Fruit fly (Drosophila melanogaster) whole organism, embryonic: ENCODE measurements around the gene fwe.

Experiments
- Abd-B ChIP-seq: fragments of 200-800 bp; sonication (Bioruptor generic); optimal IDR thresholded peaks from 2 replicates; lab custom pipeline; 2018; ENCODE audit warnings: missing biosample characterization, mild to moderate bottlenecking, missing genetic modification characterization, moderate library complexity
- Ada2b ChIP-seq: fragments of 200-800 bp; sonication (Bioruptor generic); IDR thresholded peaks from 2 replicates; pipeline ENCODE4 v1.3.6; 2022; ENCODE audit warnings: missing biosample characterization, missing genetic modification characterization
- Antp ChIP-seq: fragments of 200-800 bp; sonication (Bioruptor generic); optimal IDR thresholded peaks from 3 replicates; lab custom pipeline; 2016; ENCODE audit warnings: missing biosample characterization, missing genetic modification characterization
- Bteb2 ChIP-seq: fragments of 200-800 bp; sonication (Bioruptor generic); optimal IDR thresholded peaks from 2 replicates; lab custom pipeline; 2016; ENCODE audit warnings: missing biosample characterization, missing genetic modification characterization
- CG10209 ChIP-seq: fragments of 200-800 bp; sonication (Bioruptor generic); optimal IDR thresholded peaks from 3 replicates; lab custom pipeline; 2017; ENCODE audit warnings: missing biosample characterization, mild to moderate bottlenecking, missing genetic modification characterization, missing genetic modification reagents
- CG10267 ChIP-seq: fragments of 200-800 bp; sonication (Bioruptor generic); optimal IDR thresholded peaks from 2 replicates; lab custom pipeline; 2018; ENCODE audit warnings: missing biosample characterization, mild to moderate bottlenecking, missing genetic modification characterization, moderate library complexity
- CG10979 ChIP-seq: fragments of 200-800 bp; sonication (Bioruptor generic); optimal IDR thresholded peaks from 2 replicates; lab custom pipeline; 2018; ENCODE audit warnings: missing biosample characterization, mild to moderate bottlenecking, missing genetic modification characterization, moderate library complexity
- CG11504 ChIP-seq: fragments of 200-800 bp; sonication (Bioruptor generic); optimal IDR thresholded peaks from 3 replicates; lab custom pipeline; 2019; ENCODE audit warnings: missing biosample characterization, mild to moderate bottlenecking, missing genetic modification characterization, moderate library complexity
- CG12391 ChIP-seq: fragments of 200-800 bp; sonication (Bioruptor generic); optimal IDR thresholded peaks from 3 replicates; lab custom pipeline; 2018; ENCODE audit warnings: missing biosample characterization, mild to moderate bottlenecking, missing genetic modification characterization, moderate library complexity
- CG13123 ChIP-seq: fragments of 200-800 bp; sonication (Bioruptor generic); optimal IDR thresholded peaks from 2 replicates; lab custom pipeline; 2016; ENCODE audit warnings: missing biosample characterization, missing genetic modification characterization
- CG13296 ChIP-seq: fragments of 200-800 bp; sonication (Bioruptor generic); optimal IDR thresholded peaks from 3 replicates; lab custom pipeline; 2018; ENCODE audit warnings: missing biosample characterization, mild to moderate bottlenecking, missing genetic modification characterization
- CG14710 ChIP-seq: fragments of 200-800 bp; sonication (Bioruptor generic); optimal IDR thresholded peaks from 3 replicates; lab custom pipeline; 2019; ENCODE audit warnings: missing biosample characterization, mild to moderate bottlenecking, missing genetic modification characterization, moderate library complexity
- CG15696 ChIP-seq: fragments of 200-800 bp; sonication (Bioruptor generic); optimal IDR thresholded peaks from 2 replicates; lab custom pipeline; 2019; ENCODE audit warnings: missing biosample characterization, mild to moderate bottlenecking, missing genetic modification characterization, moderate library complexity
- CG17361 ChIP-seq: fragments of 200-800 bp; sonication (Bioruptor generic); IDR thresholded peaks from 3 replicates; pipeline ENCODE4 v1.3.6; 2022; ENCODE audit warnings: missing biosample characterization, missing genetic modification characterization
- CG18262 ChIP-seq: fragments of 200-800 bp; optimal IDR thresholded peaks from 3 replicates; lab custom pipeline; 2019; ENCODE audit warnings: missing biosample characterization, mild to moderate bottlenecking, missing genetic modification characterization, moderate library complexity
- CG2712 ChIP-seq: fragments of 200-800 bp; optimal IDR thresholded peaks from 3 replicates; lab custom pipeline; 2019; ENCODE audit warnings: missing biosample characterization, mild to moderate bottlenecking, missing genetic modification characterization, moderate library complexity
- CG31441 ChIP-seq: fragments of 200-800 bp; sonication (Bioruptor generic); IDR thresholded peaks from 2 replicates; pipeline ENCODE4 v1.3.6; 2022; ENCODE audit warnings: missing biosample characterization, missing genetic modification characterization
- CG4820 ChIP-seq: fragments of 200-800 bp; sonication (Bioruptor generic); optimal IDR thresholded peaks from 3 replicates; lab custom pipeline; 2016; ENCODE audit warnings: missing biosample characterization, missing genetic modification characterization
- CG6854 ChIP-seq: fragments of 200-800 bp; sonication (Bioruptor generic); optimal IDR thresholded peaks from 3 replicates; lab custom pipeline; 2017; ENCODE audit warnings: missing biosample characterization, mild to moderate bottlenecking, missing genetic modification characterization
- CG7556 ChIP-seq: fragments of 200-800 bp; sonication (Bioruptor generic); optimal IDR thresholded peaks from 2 replicates; lab custom pipeline; 2017; ENCODE audit warnings: missing biosample characterization, mild to moderate bottlenecking, missing genetic modification characterization
- CG7839 ChIP-seq: fragments of 200-800 bp; sonication (Bioruptor generic); optimal IDR thresholded peaks from 3 replicates; lab custom pipeline; 2018; ENCODE audit warnings: missing biosample characterization, mild to moderate bottlenecking, missing genetic modification characterization, moderate library complexity
- CG8924 ChIP-seq: fragments of 200-800 bp; optimal IDR thresholded peaks from 3 replicates; lab custom pipeline; 2019; ENCODE audit warnings: missing biosample characterization, mild to moderate bottlenecking, missing genetic modification characterization, moderate library complexity
- CG9727 ChIP-seq: fragments of 200-800 bp; sonication (Bioruptor generic); optimal IDR thresholded peaks from 3 replicates; lab custom pipeline; 2017; ENCODE audit warnings: missing biosample characterization, mild to moderate bottlenecking, missing genetic modification characterization
- CoRest ChIP-seq: fragments of 200-800 bp; sonication (Bioruptor generic); optimal IDR thresholded peaks from 3 replicates; lab custom pipeline; 2018; ENCODE audit warnings: missing biosample characterization, mild to moderate bottlenecking, missing genetic modification characterization, moderate library complexity
- Neu2 ChIP-seq: fragments of 200-800 bp; sonication (Bioruptor generic); optimal IDR thresholded peaks from 3 replicates; lab custom pipeline; 2016; ENCODE audit warnings: missing biosample characterization, missing genetic modification characterization, borderline replicate concordance
- Sox100B ChIP-seq: fragments of 200-800 bp; sonication (Bioruptor generic); optimal IDR thresholded peaks from 3 replicates; lab custom pipeline; 2018; ENCODE audit warnings: missing biosample characterization, mild to moderate bottlenecking, missing genetic modification characterization
- Ssrp ChIP-seq: fragments of 200-800 bp; sonication (Bioruptor generic); optimal IDR thresholded peaks from 2 replicates; lab custom pipeline; 2018; ENCODE audit warnings: missing biosample characterization, mild to moderate bottlenecking, missing genetic modification characterization, moderate library complexity
- bcd ChIP-seq: fragments of 200-800 bp; sonication (Bioruptor generic); optimal IDR thresholded peaks from 2 replicates; lab custom pipeline; 2017; ENCODE audit warnings: missing biosample characterization, mild to moderate bottlenecking, missing genetic modification characterization
- dmrt11E ChIP-seq: fragments of 200-800 bp; sonication (Bioruptor generic); optimal IDR thresholded peaks from 3 replicates; lab custom pipeline; 2018; ENCODE audit warnings: missing biosample characterization, mild to moderate bottlenecking, missing genetic modification characterization, moderate library complexity
- esg ChIP-seq: fragments of 200-800 bp; sonication (Bioruptor generic); conservative IDR thresholded peaks from 2 replicates; pipeline ENCODE4 v1.3.6; 2022; ENCODE audit warnings: missing biosample characterization, missing genetic modification characterization
- gcm ChIP-seq: fragments of 200-800 bp; sonication (Bioruptor generic); optimal IDR thresholded peaks from 2 replicates; lab custom pipeline; 2019; ENCODE audit warnings: missing biosample characterization, mild to moderate bottlenecking, missing genetic modification characterization, moderate library complexity
- gem ChIP-seq: fragments of 200-800 bp; sonication (Bioruptor generic); optimal IDR thresholded peaks from 2 replicates; lab custom pipeline; 2019; ENCODE audit warnings: missing biosample characterization, mild to moderate bottlenecking, missing genetic modification characterization, moderate library complexity
- grau ChIP-seq: fragments of 200-800 bp; optimal IDR thresholded peaks from 3 replicates; lab custom pipeline; 2019; ENCODE audit warnings: missing biosample characterization, mild to moderate bottlenecking, missing genetic modification characterization, moderate library complexity
- lola ChIP-seq, 3 experiments: fragments of >200 bp in 2 of 3; fragments of 200-800 bp in 1 of 3; sonication (Bioruptor generic) in 1 of 3; optimal IDR thresholded peaks; 2 replicates each; lab custom pipeline; 2017 to 2019; ENCODE audit warnings: missing biosample characterization in 3 of 3, missing genetic modification characterization in 3 of 3, mild to moderate bottlenecking in 1 of 3, moderate library complexity in 1 of 3
- nmo ChIP-seq: fragments of 200-800 bp; sonication (Bioruptor generic); optimal IDR thresholded peaks from 2 replicates; lab custom pipeline; 2018; ENCODE audit warnings: missing biosample characterization, mild to moderate bottlenecking, missing genetic modification characterization, moderate library complexity
- phol ChIP-seq: fragments of 200-800 bp; sonication (Bioruptor generic); optimal IDR thresholded peaks from 3 replicates; lab custom pipeline; 2018; ENCODE audit warnings: missing biosample characterization, mild to moderate bottlenecking, missing genetic modification characterization, moderate library complexity
- sens ChIP-seq: fragments of 200-800 bp; sonication (Bioruptor generic); peaks from one replicate; lab custom pipeline; 2016; ENCODE audit warnings: missing biosample characterization, missing genetic modification characterization
- tgo ChIP-seq: fragments of 200-800 bp; sonication (Bioruptor generic); IDR thresholded peaks from 3 replicates; pipeline ENCODE4 v1.3.6; 2022; ENCODE audit warnings: missing biosample characterization, missing genetic modification characterization
- tio ChIP-seq: fragments of 200-800 bp; sonication (Bioruptor generic); optimal IDR thresholded peaks from 2 replicates; lab custom pipeline; 2017; ENCODE audit warnings: missing biosample characterization, missing genetic modification characterization, inconsistent platforms
- zf30C ChIP-seq: fragments of 200-800 bp; sonication (Bioruptor generic); optimal IDR thresholded peaks from 3 replicates; lab custom pipeline; 2018; ENCODE audit warnings: missing biosample characterization, mild to moderate bottlenecking, missing genetic modification characterization

Gene fwe

dm6 chr3L:15847224-15847623, 31.0 kb upstream of the fwe start (continued):
- TF ChIP-seq CG31441 (GFP tag; lab: Robert Waterston, UW): peak; percentile 25; the same call in 1 of the 2 replicates

- TF ChIP-seq grau (tag; lab: Kevin White, UChicago) (peak; percentile 25), CG18262 (peak; percentile 63), CG7556 (GFP tag; lab: Kevin White, UChicago) (peak; percentile 5), zf30C (GFP tag; lab: Kevin White, UChicago) (peak; percentile 3), gcm (GFP tag; lab: Kevin White, UChicago) (no peak), Sox100B (GFP tag; lab: Kevin White, UChicago) (peak; percentile 10), CG14710 (tag; lab: Kevin White, UChicago) (peak; percentile 35), Neu2 (GFP tag; lab: Kevin White, UChicago) (no peak), CG2712 (tag; lab: Kevin White, UChicago) (peak; percentile 32), esg (GFP tag; lab: Robert Waterston, UW) (no peak), sens (peak; percentile 34), bcd (GFP tag; lab: Kevin White, UChicago) (peak; percentile 5), CG17361 (GFP tag; lab: Robert Waterston, UW) (peak; percentile 66), Antp (GFP tag; lab: Kevin White, UChicago) (no peak), CG13123 (GFP tag; lab: Kevin White, UChicago) (no peak), CG15696 (peak; percentile 31), CG11504 (peak; percentile 39), CoRest (peak; percentile 17), phol (tag; lab: Kevin White, UChicago) (peak; percentile 39), CG10209 (GFP tag; lab: Kevin White, UChicago) (peak; percentile 10), CG9727 (GFP tag; lab: Kevin White, UChicago) (peak; percentile 42), CG10267 (tag; lab: Kevin White, UChicago) (peak; percentile 22), Abd-B (GFP tag; lab: Kevin White, UChicago) (peak; percentile 0), tio (GFP tag; lab: Kevin White, UChicago) (peak; percentile 17), CG31441 (GFP tag; lab: Robert Waterston, UW) (peak; percentile 27; the same call in 1 of the 2 replicates), CG6854 (GFP tag; lab: Kevin White, UChicago) (no peak), CG4820 (GFP tag; lab: Kevin White, UChicago) (peak; percentile 1), lola (GFP tag; optimal IDR thresholded peaks at IDR 0.05; lab: Kevin White, UChicago) (peak in 1 of 3 experiments; percentile 61), Bteb2 (GFP tag; lab: Kevin White, UChicago) (no peak), CG12391 (tag; lab: Kevin White, UChicago) (peak; percentile 24), CG7839 (peak; percentile 27), dmrt11E (tag; lab: Kevin White, UChicago) (peak; percentile 55), CG10979 (tag; lab: Kevin White, UChicago) (peak; percentile 38), nmo (GFP tag; lab: Kevin White, UChicago) (peak; percentile 30), CG13296 (no peak), tgo (GFP tag; lab: Robert Waterston, UW) (no peak), Ada2b (GFP tag; lab: Robert Waterston, UW) (no peak), Ssrp (tag; lab: Kevin White, UChicago) (peak; percentile 23), CG8924 (tag; lab: Kevin White, UChicago) (peak; percentile 28), gem (tag; lab: Kevin White, UChicago) (peak; percentile 20)
- TF ChIP-seq, all 482 proteins: peak for 30
Observed at dm6 chr3L:15844577-15844976, 28.4 kb upstream of the fwe start.
